Worm (Caenorhabditis elegans): Measurements from ENCODE around the gene Y62E10A.6.
A peak's percentile ranks its signal among the peaks of the same experiment; 100 is the strongest.

DNA sequence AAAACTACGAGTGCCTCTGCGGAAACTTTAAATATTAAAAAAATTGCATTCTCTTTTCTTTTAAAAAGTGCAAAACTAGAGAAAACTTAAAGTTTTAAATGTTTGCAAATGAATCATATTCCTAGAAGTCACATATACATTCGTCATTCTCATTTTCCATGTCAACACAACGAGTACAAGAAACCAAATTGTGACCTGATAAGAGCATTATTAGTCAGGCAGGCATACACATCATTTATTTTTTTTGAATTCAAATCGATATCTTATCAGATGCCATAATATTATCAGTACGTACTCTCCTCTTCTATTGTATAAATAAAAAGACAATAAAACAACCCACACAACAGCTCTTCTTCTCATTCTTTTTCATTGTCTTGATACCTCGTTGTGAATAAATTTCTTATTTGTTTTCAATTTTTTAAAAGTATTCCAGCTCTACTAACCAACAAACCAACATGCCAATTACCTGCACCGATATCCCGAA lies 24.5 kb upstream of the Y62E10A.6 start, which contains the start of gene W02A2.9:
- no peak for TF ChIP-seq unc-39 (tag; optimal IDR thresholded peaks at IDR 0.05)
- TF ChIP-seq lin-39 (tag; optimal IDR thresholded peaks at IDR 0.05) = no peak
- no peak for TF ChIP-seq skn-1 (tag; optimal IDR thresholded peaks at IDR 0.05)
- TF ChIP-seq nhr-237 (tag; optimal IDR thresholded peaks at IDR 0.05) = no peak
- no peak for TF ChIP-seq blmp-1 (tag; optimal IDR thresholded peaks at IDR 0.05; ENCODE audit: insufficient read depth)
- TF ChIP-seq gmeb-1 (tag; optimal IDR thresholded peaks at IDR 0.05) = peak; percentile 21
- TF ChIP-seq crh-2 (tag; optimal IDR thresholded peaks at IDR 0.05) = peak; percentile 43
- no peak for TF ChIP-seq R02D3.7 (tag; optimal IDR thresholded peaks at IDR 0.05)

Measured in whole organism, L2 larva.